Worm (Caenorhabditis elegans): ENCODE results near the gene srh-266.

The srh-266 gene

ce11 chrV:660210-660609 lies 4.4 kb upstream of the srh-266 start, which contains the start of gene F31F4.17:
TSS of gene F31F4.17 (minus strand) at chrV:660310.
- TF ChIP-seq mab-9 (GFP tag; IDR thresholded peaks at IDR 0.05), result no peak
- no peak for TF ChIP-seq mep-1 (tag; optimal IDR thresholded peaks at IDR 0.05)
- TF ChIP-seq tbx-2 (tag; optimal IDR thresholded peaks at IDR 0.05), result no peak
- TF ChIP-seq tlp-1 (tag; optimal IDR thresholded peaks at IDR 0.05), result no peak

- TF ChIP-seq lin-35 (GFP tag; optimal IDR thresholded peaks at IDR 0.05) (peak in 1 of 2 experiments; percentile 52), nhr-11 (tag; optimal IDR thresholded peaks at IDR 0.05) (no peak), ztf-11 (tag; optimal IDR thresholded peaks at IDR 0.05) (no peak), nhr-19 (GFP tag; conservative IDR thresholded peaks at IDR 0.05) (0 out of 2 replicates have a peak, but pooled peaks have one; percentile 7), mdl-1 (tag; optimal IDR thresholded peaks at IDR 0.05) (peak in 1 of 2 experiments; percentile 61), skn-1 (tag; optimal IDR thresholded peaks at IDR 0.05) (peak; percentile 0), snu-23 (GFP tag; optimal IDR thresholded peaks at IDR 0.05) (peak; percentile 27), sox-4 (tag; optimal IDR thresholded peaks at IDR 0.05) (no peak), efl-3 (GFP tag; optimal IDR thresholded peaks at IDR 0.05) (no peak), lin-14 (GFP tag; optimal IDR thresholded peaks at IDR 0.05) (no peak), unc-98 (GFP tag; IDR thresholded peaks at IDR 0.05) (no peak), nhr-85 (tag) (no peak), snpc-4 (tag; optimal IDR thresholded peaks at IDR 0.05) (no peak), hlh-4 (tag; optimal IDR thresholded peaks at IDR 0.05) (no peak), mef-2 (tag; optimal IDR thresholded peaks at IDR 0.05) (no peak), ceh-82 (tag; optimal IDR thresholded peaks at IDR 0.05) (no peak), nhr-12 (tag; optimal IDR thresholded peaks at IDR 0.05) (no peak), elt-2 (tag; optimal IDR thresholded peaks at IDR 0.05) (peak; percentile 8), nhr-20 (tag; optimal IDR thresholded peaks at IDR 0.05) (peak; percentile 14), tlp-1 (tag; optimal IDR thresholded peaks at IDR 0.05) (no peak), isw-1 (GFP tag; IDR thresholded peaks at IDR 0.05) (no peak), zip-4 (GFP tag; optimal IDR thresholded peaks at IDR 0.05) (no peak), sup-37 (GFP tag; optimal IDR thresholded peaks at IDR 0.05) (no peak), unc-86 (tag; optimal IDR thresholded peaks at IDR 0.05) (no peak), egl-27 (tag; optimal IDR thresholded peaks at IDR 0.05) (no peak), fos-1 (tag; optimal IDR thresholded peaks at IDR 0.05) (no peak), Y116A8C.19 (tag; optimal IDR thresholded peaks at IDR 0.05; ENCODE audit: borderline replicate concordance) (no peak), lin-39 (tag; optimal IDR thresholded peaks at IDR 0.05) (no peak), unc-130 (tag; optimal IDR thresholded peaks at IDR 0.05) (no peak), blmp-1 (tag; optimal IDR thresholded peaks at IDR 0.05) (peak; percentile 29), ceh-63 (GFP tag; optimal IDR thresholded peaks at IDR 0.05) (no peak), F16B12.6 (tag; optimal IDR thresholded peaks at IDR 0.05) (no peak), unc-30 (tag; optimal IDR thresholded peaks at IDR 0.05) (no peak), ceh-90 (tag; optimal IDR thresholded peaks at IDR 0.05) (no peak), swsn-7 (tag; optimal IDR thresholded peaks at IDR 0.05) (no peak), aly-2 (tag; optimal IDR thresholded peaks at IDR 0.05) (no peak), elt-3 (tag; optimal IDR thresholded peaks at IDR 0.05) (peak in 1 of 6 experiments; percentile 8), nhr-47 (tag; optimal IDR thresholded peaks at IDR 0.05) (no peak), jun-1 (tag; optimal IDR thresholded peaks at IDR 0.05) (no peak), ztf-4 (tag; optimal IDR thresholded peaks at IDR 0.05) (no peak), xbp-1 (tag; optimal IDR thresholded peaks at IDR 0.05) (peak; percentile 17)
Measured at ce11 chrV:667459-667858, 2.9 kb downstream of the srh-266 start, which contains the start of gene nhr-180. TSS of gene nhr-180 (minus strand) at chrV:667510.

Measured in whole organism, L1 larva.